Worm (Caenorhabditis elegans) whole organism, young adult: ENCODE measurements around the gene paml-1.

Experiments
- B0261.1 ChIP-seq: sonication (generic microtip); optimal IDR thresholded peaks from 2 replicates; lab custom pipeline; 2016; ENCODE audit warnings: mild to moderate bottlenecking, missing genetic modification characterization, moderate library complexity, missing compliant biosample characterization
- D2030.7 ChIP-seq: fragments of 200-800 bp; sonication (Bioruptor generic); IDR thresholded peaks from 2 replicates; pipeline ENCODE4 v1.3.6; 2022; ENCODE audit warnings: missing genetic modification reagents, missing genetic modification characterization, missing compliant biosample characterization
- F57C9.4 ChIP-seq: sonication (generic microtip); optimal IDR thresholded peaks from 2 replicates; lab custom pipeline; 2017; ENCODE audit warnings: mild to moderate bottlenecking, missing genetic modification characterization, missing compliant biosample characterization
- ama-1 ChIP-seq, 3 experiments: fragments of 150-350 bp in 1 of 3; sonication (generic microtip) in 2 of 3; optimal IDR thresholded peaks; 2 replicates each; lab custom pipeline; 2014 to 2018; ENCODE audit warnings: missing biosample characterization in 2 of 3, missing genetic modification characterization in 2 of 3, missing genetic modification reagents in 2 of 3
- hlh-12 ChIP-seq: sonication (generic microtip); optimal IDR thresholded peaks from 2 replicates; lab custom pipeline; 2016; ENCODE audit warnings: missing genetic modification characterization, missing compliant biosample characterization
- snpc-4 ChIP-seq, 5 experiments: fragments of 150-350 bp in 1 of 5; sonication (generic microtip) in 4 of 5; optimal IDR thresholded peaks; 2 replicates each; lab custom pipeline; 2014 to 2018; ENCODE audit warnings: missing genetic modification characterization in 5 of 5, missing biosample characterization in 3 of 5, antibody characterized with exemption in 2 of 5, mild to moderate bottlenecking in 2 of 5, missing compliant biosample characterization in 2 of 5, missing genotype in 2 of 5, moderate library complexity in 2 of 5, missing genetic modification reagents in 1 of 5
- unc-130 ChIP-seq: sonication (generic microtip); optimal IDR thresholded peaks from 2 replicates; lab custom pipeline; 2016; ENCODE audit warnings: missing genetic modification reagents, missing genetic modification characterization, missing compliant biosample characterization
- unc-62 ChIP-seq: fragments of 150-350 bp; optimal IDR thresholded peaks from 2 replicates; lab custom pipeline; 2014; ENCODE audit warnings: missing biosample characterization, missing genetic modification reagents, missing genetic modification characterization
- zfh-2 ChIP-seq: fragments of 200-800 bp; sonication (Bioruptor generic); conservative IDR thresholded peaks from 2 replicates; pipeline ENCODE4 v1.3.6; 2022; ENCODE audit warnings: missing genetic modification reagents, missing genetic modification characterization, missing compliant biosample characterization

DNA sequence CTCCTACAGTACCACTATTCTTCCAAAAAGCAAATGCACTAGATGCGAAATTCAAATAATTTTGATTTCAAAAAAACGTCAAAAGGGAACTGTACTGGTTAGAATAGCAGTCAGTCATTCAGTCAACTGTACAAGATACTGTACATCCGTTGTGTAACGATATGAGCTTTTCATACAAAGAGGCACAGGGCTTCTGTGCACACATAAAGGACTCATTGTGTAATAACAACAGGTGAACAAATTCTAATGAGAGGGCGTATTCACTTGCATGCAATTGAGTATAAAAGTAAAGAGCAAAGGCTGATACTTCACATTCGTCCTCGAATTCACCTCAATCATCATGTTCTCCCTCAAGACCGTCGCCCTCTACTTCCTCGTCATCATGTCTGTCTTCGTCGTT lies 36.5 kb downstream of the paml-1 start, which contains the start of gene dod-6:
- TF ChIP-seq unc-130 (GFP tag; lab: Kevin White, UChicago) (no peak), B0261.1 (tag; lab: Kevin White, UChicago) (no peak), hlh-12 (tag; lab: Kevin White, UChicago) (no peak), zfh-2 (GFP tag; lab: Robert Waterston, UW) (no peak), unc-62 (no peak), snpc-4 (GFP tag; optimal IDR thresholded peaks at IDR 0.05; lab: Kevin White, UChicago) (no peak), snpc-4 (tag; optimal IDR thresholded peaks at IDR 0.05; lab: Kevin White, UChicago) (no peak), F57C9.4 (tag; lab: Kevin White, UChicago) (no peak), D2030.7 (GFP tag; lab: Robert Waterston, UW) (no peak), ama-1 (optimal IDR thresholded peaks at IDR 0.05; lab: Kevin White, UChicago) (no peak), ama-1 (GFP tag; optimal IDR thresholded peaks at IDR 0.05; lab: Kevin White, UChicago) (no peak)
